Worm (Caenorhabditis elegans): Measurements from ENCODE around the gene meg-4.

DNA sequence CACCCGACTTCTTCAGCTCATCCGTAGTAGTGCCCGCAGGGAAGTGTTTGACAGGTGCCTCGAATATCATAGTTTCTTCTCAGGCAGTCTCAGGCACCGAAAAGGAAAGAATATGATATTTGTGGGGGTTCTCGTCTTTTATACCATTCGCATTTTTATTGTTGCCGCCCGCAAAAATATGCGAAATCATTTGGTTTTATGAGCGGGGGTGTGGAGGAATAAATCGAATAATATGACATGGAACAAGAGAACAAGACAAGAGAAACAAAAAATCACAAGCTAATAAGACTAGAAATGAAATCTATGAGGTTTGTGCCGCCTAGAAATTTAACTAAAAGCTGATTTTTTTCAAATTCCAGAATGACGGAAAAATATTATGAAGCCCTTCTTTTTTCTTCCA is 37.6 kb downstream of the meg-4 start, which contains the start of gene F07G6.8:
- TF ChIP-seq nhr-28 (tag; optimal IDR thresholded peaks at IDR 0.05) (no peak), elt-1 (tag; optimal IDR thresholded peaks at IDR 0.05; ENCODE audit: borderline replicate concordance, insufficient read depth) (no peak)

Data from whole organism, mixed stage, embryonic.